Fruit fly (Drosophila melanogaster) whole organism, prepupa: ENCODE data around the gene wit.

Experiments used
- Blimp-1 ChIP-seq: fragments of 200-800 bp; sonication (Bioruptor generic); optimal IDR thresholded peaks from 3 replicates; lab custom pipeline; 2017; ENCODE audit warnings: missing biosample characterization, missing genetic modification characterization, mild to moderate bottlenecking, moderate library complexity, missing genetic modification reagents
- CG10631 ChIP-seq: fragments of 200-800 bp; sonication (Bioruptor generic); optimal IDR thresholded peaks from 2 replicates; lab custom pipeline; 2016; ENCODE audit warnings: missing biosample characterization, missing genetic modification characterization
- CG11762 ChIP-seq: fragments of 200-800 bp; sonication (Bioruptor generic); optimal IDR thresholded peaks from 3 replicates; lab custom pipeline; 2016; ENCODE audit warnings: missing biosample characterization, missing genetic modification characterization; ENCODE audit not compliant: insufficient read depth
- CG15336 ChIP-seq: fragments of 200-800 bp; sonication (Bioruptor generic); IDR thresholded peaks from 2 replicates; pipeline ENCODE4 v1.3.6; 2022; ENCODE audit warnings: missing biosample characterization, missing genetic modification characterization
- CG1621 ChIP-seq: fragments of 200-800 bp; sonication (Bioruptor generic); optimal IDR thresholded peaks from 3 replicates; lab custom pipeline; 2018; ENCODE audit warnings: missing biosample characterization, mild to moderate bottlenecking, missing genetic modification characterization
- CG16779 ChIP-seq: fragments of 200-800 bp; sonication (Bioruptor generic); optimal IDR thresholded peaks from 3 replicates; lab custom pipeline; 2017; ENCODE audit warnings: missing biosample characterization, mild to moderate bottlenecking, missing genetic modification characterization
- CG32006 ChIP-seq: fragments of 200-800 bp; sonication (Bioruptor generic); optimal IDR thresholded peaks from 3 replicates; lab custom pipeline; 2017; ENCODE audit warnings: missing biosample characterization, mild to moderate bottlenecking, missing genetic modification characterization
- CG3919 ChIP-seq: fragments of 200-800 bp; sonication (Bioruptor generic); optimal IDR thresholded peaks from 3 replicates; lab custom pipeline; 2016; ENCODE audit warnings: missing biosample characterization, missing genetic modification characterization
- CG4318 ChIP-seq: fragments of 200-800 bp; sonication (Bioruptor generic); optimal IDR thresholded peaks from 3 replicates; lab custom pipeline; 2017; ENCODE audit warnings: missing biosample characterization, mild to moderate bottlenecking, missing genetic modification characterization
- CG6163 ChIP-seq: fragments of 200-800 bp; sonication (Bioruptor generic); IDR thresholded peaks from 3 replicates; pipeline ENCODE4 v1.3.6; 2022; ENCODE audit warnings: missing biosample characterization, missing genetic modification characterization
- CG6276 ChIP-seq: fragments of 200-800 bp; sonication (Bioruptor generic); optimal IDR thresholded peaks from 2 replicates; lab custom pipeline; 2017; ENCODE audit warnings: missing biosample characterization, mild to moderate bottlenecking, missing genetic modification characterization
- CG6808 ChIP-seq: fragments of 200-800 bp; sonication (Bioruptor generic); optimal IDR thresholded peaks from 3 replicates; lab custom pipeline; 2017; ENCODE audit warnings: missing biosample characterization, missing genetic modification characterization, mild to moderate bottlenecking, moderate library complexity, missing genetic modification reagents
- CG7368 ChIP-seq: fragments of 200-800 bp; sonication (Bioruptor generic); optimal IDR thresholded peaks from 3 replicates; lab custom pipeline; 2016; ENCODE audit warnings: missing biosample characterization, missing genetic modification characterization
- CG8319 ChIP-seq: fragments of 200-800 bp; sonication (Bioruptor generic); optimal IDR thresholded peaks from 3 replicates; lab custom pipeline; 2016; ENCODE audit warnings: missing biosample characterization, missing genetic modification characterization
- CG8632 ChIP-seq: fragments of 200-800 bp; sonication (Bioruptor generic); optimal IDR thresholded peaks from 3 replicates; lab custom pipeline; 2016; ENCODE audit warnings: missing biosample characterization, missing genetic modification characterization
- CG9139 ChIP-seq: fragments of 200-800 bp; sonication (Bioruptor generic); optimal IDR thresholded peaks from 3 replicates; lab custom pipeline; 2017; ENCODE audit warnings: missing biosample characterization, mild to moderate bottlenecking, missing genetic modification characterization
- Eip93F ChIP-seq: fragments of 200-800 bp; sonication (Bioruptor generic); optimal IDR thresholded peaks from 2 replicates; lab custom pipeline; 2016; ENCODE audit warnings: missing biosample characterization, mild to moderate bottlenecking, missing genetic modification characterization
- Ets21C ChIP-seq: fragments of 200-800 bp; sonication (Bioruptor generic); optimal IDR thresholded peaks from 3 replicates; lab custom pipeline; 2016; ENCODE audit warnings: missing biosample characterization, missing genetic modification characterization
- Ets96B ChIP-seq: fragments of 200-800 bp; optimal IDR thresholded peaks from 2 replicates; lab custom pipeline; 2019; ENCODE audit warnings: missing biosample characterization, mild to moderate bottlenecking, missing genetic modification characterization, moderate library complexity
- Gug ChIP-seq: fragments of 200-800 bp; sonication (Bioruptor generic); IDR thresholded peaks from 2 replicates; pipeline ENCODE4 v1.3.6; 2022; ENCODE audit warnings: missing biosample characterization, missing genetic modification characterization
- Hr4 ChIP-seq: fragments of 200-800 bp; sonication (Bioruptor generic); optimal IDR thresholded peaks from 3 replicates; lab custom pipeline; 2016; ENCODE audit warnings: missing biosample characterization, missing genetic modification characterization
- Lpt ChIP-seq: fragments of 200-800 bp; sonication (Bioruptor generic); optimal IDR thresholded peaks from 3 replicates; lab custom pipeline; 2016; ENCODE audit warnings: missing biosample characterization, missing genetic modification characterization
- OdsH ChIP-seq: fragments of 200-800 bp; sonication (Bioruptor generic); optimal IDR thresholded peaks from 3 replicates; lab custom pipeline; 2016; ENCODE audit warnings: missing biosample characterization, missing genetic modification characterization
- Sox102F ChIP-seq: fragments of 200-800 bp; sonication (Bioruptor generic); optimal IDR thresholded peaks from 2 replicates; lab custom pipeline; 2016; ENCODE audit warnings: missing biosample characterization, mild to moderate bottlenecking, missing genetic modification characterization
- Sox14 ChIP-seq: fragments of 200-800 bp; sonication (Bioruptor generic); optimal IDR thresholded peaks from 3 replicates; lab custom pipeline; 2016; ENCODE audit warnings: missing biosample characterization, missing genetic modification characterization
- achi ChIP-seq: fragments of 200-800 bp; sonication (Bioruptor generic); optimal IDR thresholded peaks from 3 replicates; lab custom pipeline; 2016; ENCODE audit warnings: missing biosample characterization, missing genetic modification characterization
- acj6 ChIP-seq: fragments of 200-800 bp; sonication (Bioruptor generic); optimal IDR thresholded peaks from 3 replicates; lab custom pipeline; 2016; ENCODE audit warnings: missing biosample characterization, missing genetic modification characterization
- cyc ChIP-seq: fragments of 200-800 bp; sonication (Bioruptor generic); optimal IDR thresholded peaks from 3 replicates; lab custom pipeline; 2016; ENCODE audit warnings: missing biosample characterization, missing genetic modification characterization
- eg ChIP-seq: fragments of 200-800 bp; sonication (Bioruptor generic); IDR thresholded peaks from 3 replicates; pipeline ENCODE4 v1.3.6; 2022; ENCODE audit warnings: missing biosample characterization, missing genetic modification characterization
- esn ChIP-seq: fragments of 200-800 bp; sonication (Bioruptor generic); optimal IDR thresholded peaks from 2 replicates; lab custom pipeline; 2016; ENCODE audit warnings: missing biosample characterization, mild to moderate bottlenecking, missing genetic modification characterization, moderate library complexity
- fd59A ChIP-seq: fragments of 200-800 bp; sonication (Bioruptor generic); optimal IDR thresholded peaks from 2 replicates; lab custom pipeline; 2017; ENCODE audit warnings: missing biosample characterization, mild to moderate bottlenecking, missing genetic modification characterization, missing genetic modification reagents
- fd85E ChIP-seq: fragments of 200-800 bp; sonication (Bioruptor generic); optimal IDR thresholded peaks from 3 replicates; lab custom pipeline; 2016; ENCODE audit warnings: missing biosample characterization, missing genetic modification characterization
- lz ChIP-seq: fragments of 200-800 bp; sonication (Bioruptor generic); optimal IDR thresholded peaks from 3 replicates; lab custom pipeline; 2016; ENCODE audit warnings: missing biosample characterization, missing genetic modification characterization
- net ChIP-seq: fragments of 200-800 bp; sonication (Bioruptor generic); optimal IDR thresholded peaks from 3 replicates; lab custom pipeline; 2016; ENCODE audit warnings: missing biosample characterization, missing genetic modification characterization
- svp ChIP-seq: fragments of 200-800 bp; sonication (Bioruptor generic); peaks from one replicate; lab custom pipeline; 2016; ENCODE audit warnings: missing biosample characterization, missing genetic modification characterization
- topi ChIP-seq: fragments of 200-800 bp; sonication (Bioruptor generic); optimal IDR thresholded peaks from 3 replicates; lab custom pipeline; 2016; ENCODE audit warnings: missing biosample characterization, missing genetic modification characterization
- vri ChIP-seq: fragments of 200-800 bp; sonication (Bioruptor generic); optimal IDR thresholded peaks from 3 replicates; lab custom pipeline; 2016; ENCODE audit warnings: missing biosample characterization, mild to moderate bottlenecking, missing genetic modification characterization

Gene wit

DNA sequence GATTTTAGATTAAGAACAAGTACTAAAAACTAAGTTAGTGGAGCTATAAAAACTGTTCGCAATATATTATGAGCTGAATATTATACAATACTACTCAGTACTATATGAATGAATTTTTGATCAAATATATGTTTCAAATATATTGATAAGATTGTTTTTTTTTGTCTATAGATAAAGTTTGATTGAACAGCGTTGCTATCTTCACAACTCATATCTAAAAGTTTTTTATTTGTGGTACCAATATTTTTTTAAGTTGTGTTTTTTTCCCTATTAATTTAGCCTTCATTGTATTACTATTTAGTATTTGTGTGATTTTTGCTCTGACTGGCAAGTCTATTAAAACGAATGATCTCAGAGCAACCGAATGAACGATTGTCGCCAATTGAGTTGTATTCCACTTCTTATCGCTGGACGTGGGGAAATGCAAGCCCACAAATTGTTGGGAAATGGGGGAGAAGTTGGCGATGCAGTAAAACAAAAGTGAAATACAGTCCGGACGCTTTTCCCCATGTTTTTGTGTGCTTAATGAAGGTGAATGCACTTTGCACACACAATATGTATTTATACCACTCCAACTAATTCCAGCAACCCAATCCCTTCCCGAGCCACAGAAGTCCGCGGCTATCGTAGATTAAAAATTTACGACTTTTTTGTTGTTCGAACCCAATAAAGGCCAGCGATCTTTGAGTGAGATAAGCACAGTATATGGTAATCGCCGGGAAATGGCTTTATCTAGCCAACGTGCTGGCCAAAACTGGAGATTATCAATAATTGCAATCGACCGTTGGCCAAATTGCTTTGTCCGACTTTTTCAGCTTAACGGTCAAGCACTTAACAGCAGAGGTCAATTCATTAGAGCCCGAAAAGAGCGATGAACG, 45.2 kb upstream of the wit start (continued):
- TF ChIP-seq CG7368 (GFP tag; lab: Kevin White, UChicago) (no peak), CG32006 (GFP tag; lab: Kevin White, UChicago) (peak; percentile 17), CG6808 (GFP tag; lab: Kevin White, UChicago) (no peak), CG6163 (GFP tag; lab: Robert Waterston, UW) (no peak), CG11762 (GFP tag; lab: Kevin White, UChicago) (no peak), Sox14 (no peak), cyc (GFP tag; lab: Kevin White, UChicago) (no peak), Lpt (GFP tag; lab: Kevin White, UChicago) (no peak), acj6 (GFP tag; lab: Kevin White, UChicago) (no peak), Ets21C (GFP tag; lab: Kevin White, UChicago) (no peak), CG9139 (GFP tag; lab: Kevin White, UChicago) (no peak), CG4318 (GFP tag; lab: Kevin White, UChicago) (no peak), CG15336 (GFP tag; lab: Robert Waterston, UW) (peak; percentile 70), Blimp-1 (GFP tag; lab: Kevin White, UChicago) (no peak)

dm6 chr3L:4115701-4116100, 44.2 kb upstream of the wit start:
- TF ChIP-seq OdsH (GFP tag; lab: Kevin White, UChicago) (no peak), svp (GFP tag; lab: Kevin White, UChicago) (peak; percentile 16), vri (GFP tag; lab: Kevin White, UChicago) (peak; percentile 25), Eip93F (peak; percentile 74)

dm6 chr3L:4115107-4115506, 43.6 kb upstream of the wit start:
- TF ChIP-seq CG6276 (GFP tag; lab: Kevin White, UChicago) (no peak), svp (GFP tag; lab: Kevin White, UChicago) (peak; percentile 97), Blimp-1 (GFP tag; lab: Kevin White, UChicago) (no peak), esn (GFP tag; lab: Kevin White, UChicago) (no peak), eg (GFP tag; lab: Robert Waterston, UW) (no peak), achi (GFP tag; lab: Kevin White, UChicago) (no peak), CG10631 (GFP tag; lab: Kevin White, UChicago) (no peak)

- TF ChIP-seq CG6808 (GFP tag; lab: Kevin White, UChicago) (no peak), svp (GFP tag; lab: Kevin White, UChicago) (peak; percentile 64)
Measured at dm6 chr3L:4113998-4114397, 42.5 kb upstream of the wit start.

DNA sequence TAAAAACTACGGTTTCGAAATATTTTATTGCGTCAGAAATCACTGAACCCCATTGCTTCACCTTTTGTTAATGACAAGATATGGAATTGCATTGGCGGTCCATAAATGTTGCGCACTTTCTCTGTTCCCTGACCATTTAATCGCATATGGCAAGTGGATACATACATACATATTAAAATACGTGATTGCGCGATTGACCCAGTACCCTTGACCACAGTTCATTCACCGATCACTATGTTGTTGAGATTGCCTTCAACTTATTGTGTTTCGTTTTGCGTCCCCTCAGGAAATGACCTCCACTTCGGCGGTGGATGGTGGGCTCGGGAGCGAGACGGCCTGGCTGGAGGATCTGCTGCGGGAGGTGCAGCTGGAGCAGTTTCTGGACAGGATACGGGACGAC, 38.7 kb upstream of the wit start:
- TF ChIP-seq svp (GFP tag; lab: Kevin White, UChicago) (peak; percentile 82), OdsH (GFP tag; lab: Kevin White, UChicago) (no peak), vri (GFP tag; lab: Kevin White, UChicago) (peak; percentile 2)

- peak; percentile 49 for TF ChIP-seq CG8632
- TF ChIP-seq CG11762 (GFP tag; lab: Kevin White, UChicago): peak; percentile 56
- TF ChIP-seq Eip93F: peak; percentile 26
- TF ChIP-seq CG16779 (tag; lab: Kevin White, UChicago): peak; percentile 16
- peak; percentile 88 for TF ChIP-seq CG32006 (GFP tag; lab: Kevin White, UChicago)
- no peak; the same call in 1 of the 2 replicates for TF ChIP-seq Gug (GFP tag; lab: Robert Waterston, UW)
- peak; percentile 40 for TF ChIP-seq CG8319 (GFP tag; lab: Kevin White, UChicago)
- TF ChIP-seq achi (GFP tag; lab: Kevin White, UChicago): peak; percentile 68
- TF ChIP-seq Sox102F: peak; percentile 61
- TF ChIP-seq net (GFP tag; lab: Kevin White, UChicago): peak; percentile 52
- TF ChIP-seq Ets96B (tag; lab: Kevin White, UChicago): peak; percentile 53
- TF ChIP-seq lz (GFP tag; lab: Kevin White, UChicago): peak; percentile 49
- no peak for TF ChIP-seq fd85E (GFP tag; lab: Kevin White, UChicago)
- peak; percentile 74 for TF ChIP-seq CG3919
- TF ChIP-seq CG1621 (tag; lab: Kevin White, UChicago): peak; percentile 0
- peak; percentile 71 for TF ChIP-seq CG15336 (GFP tag; lab: Robert Waterston, UW)
- TF ChIP-seq OdsH (GFP tag; lab: Kevin White, UChicago): peak; percentile 69
- peak; percentile 62 for TF ChIP-seq fd59A (GFP tag; lab: Kevin White, UChicago)
- peak; percentile 88 for TF ChIP-seq Hr4 (GFP tag; lab: Kevin White, UChicago)
- peak; percentile 64 for TF ChIP-seq topi
Measured at dm6 chr3L:4108844-4109494, 37.5 kb upstream of the wit start.
